Worm (Caenorhabditis elegans): ENCODE results near the gene nlp-45.

DNA sequence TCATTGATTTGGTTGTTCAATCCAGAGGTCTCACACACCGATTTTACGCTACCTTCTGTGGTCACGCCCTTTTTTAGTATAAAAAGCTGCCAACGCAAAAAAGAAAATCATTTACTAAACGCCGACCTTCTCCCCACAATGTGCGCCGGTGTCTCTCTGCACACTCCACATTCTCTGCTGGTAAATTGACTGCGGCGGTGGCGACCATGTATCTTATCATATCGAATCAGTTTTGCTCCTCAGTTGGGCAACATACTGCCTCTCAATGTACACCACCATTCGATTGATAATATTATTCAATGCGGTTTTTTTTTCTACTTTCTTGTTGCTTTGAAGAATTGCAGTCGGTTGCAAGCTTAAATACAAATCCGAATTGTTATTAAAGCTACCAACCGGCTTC is 34.0 kb upstream of the nlp-45 start:
- TF ChIP-seq ama-1 (optimal IDR thresholded peaks at IDR 0.05) (no peak), tbx-11 (GFP tag; IDR thresholded peaks at IDR 0.05) (no peak), ceh-13 (GFP tag; optimal IDR thresholded peaks at IDR 0.05) (no peak), ceh-36 (tag; optimal IDR thresholded peaks at IDR 0.05) (no peak), flt-1 (GFP tag; IDR thresholded peaks at IDR 0.05) (no peak)

Measured in whole organism, early embryonic.